Worm (Caenorhabditis elegans) whole organism, L3 larva: ENCODE data around the gene dis-3.

Experiments
- egl-27 ChIP-seq: sonication (generic microtip); optimal IDR thresholded peaks from 4 replicates; lab custom pipeline; 2017; ENCODE audit warnings: missing biosample characterization, missing genetic modification reagents, missing genetic modification characterization
- fkh-2 ChIP-seq: fragments of 150-350 bp; optimal IDR thresholded peaks from 2 replicates; lab custom pipeline; 2014; ENCODE audit warnings: missing biosample characterization, missing genetic modification reagents, missing genetic modification characterization
- fos-1 ChIP-seq: fragments of 150-350 bp; optimal IDR thresholded peaks from 2 replicates; lab custom pipeline; 2014; ENCODE audit warnings: missing biosample characterization, missing genetic modification characterization
- lin-15B ChIP-seq: fragments of 150-350 bp; optimal IDR thresholded peaks from 2 replicates; lab custom pipeline; 2014; ENCODE audit warnings: missing biosample characterization, missing genetic modification characterization
- lsy-12 ChIP-seq: sonication (generic microtip); optimal IDR thresholded peaks from 2 replicates; lab custom pipeline; 2016; ENCODE audit warnings: mild to moderate bottlenecking, missing genetic modification characterization, missing compliant biosample characterization
- nfya-1 ChIP-seq: sonication (generic microtip); optimal IDR thresholded peaks from 2 replicates; lab custom pipeline; 2017; ENCODE audit warnings: missing genetic modification characterization, mild to moderate bottlenecking, missing compliant biosample characterization, antibody characterized with exemption, moderate library complexity; ENCODE audit not compliant: insufficient read depth
- nhr-11 ChIP-seq: fragments of 150-350 bp; optimal IDR thresholded peaks from 2 replicates; lab custom pipeline; 2014; ENCODE audit warnings: missing biosample characterization, missing genetic modification characterization
- nhr-25 ChIP-seq: sonication (generic microtip); optimal IDR thresholded peaks from 2 replicates; lab custom pipeline; 2017; ENCODE audit warnings: missing biosample characterization, missing genetic modification characterization
- nhr-28 ChIP-seq: fragments of 150-350 bp; optimal IDR thresholded peaks from 2 replicates; lab custom pipeline; 2014; ENCODE audit warnings: missing biosample characterization, missing genetic modification characterization
- pha-4 ChIP-seq: fragments of 150-350 bp; optimal IDR thresholded peaks from 2 replicates; lab custom pipeline; 2014; ENCODE audit warnings: missing biosample characterization, missing genetic modification reagents, missing genetic modification characterization
- sea-2 ChIP-seq: fragments of 150-350 bp; sonication (generic microtip); optimal IDR thresholded peaks from 4 replicates; lab custom pipeline; 2014; ENCODE audit warnings: missing biosample characterization, missing genetic modification reagents, missing genetic modification characterization
- unc-62 ChIP-seq: fragments of 150-350 bp; sonication (generic microtip); optimal IDR thresholded peaks from 4 replicates; lab custom pipeline; 2014; ENCODE audit warnings: missing biosample characterization, missing genetic modification reagents, missing genetic modification characterization
- ztf-4 ChIP-seq: fragments of 150-350 bp; optimal IDR thresholded peaks from 2 replicates; lab custom pipeline; 2014; ENCODE audit warnings: missing biosample characterization, missing genetic modification characterization

ce11 chrIV:10059175-10059574, 37.8 kb upstream of the dis-3 start:
- no peak for TF ChIP-seq ztf-4 (tag; lab: Kevin White, UChicago)
- TF ChIP-seq nfya-1 (tag; lab: Kevin White, UChicago) = no peak
- TF ChIP-seq nhr-25 (tag; lab: Kevin White, UChicago) = no peak
- TF ChIP-seq egl-27 (tag; lab: Kevin White, UChicago) = no peak
- TF ChIP-seq sea-2 (GFP tag; lab: Kevin White, UChicago) = no peak
- no peak for TF ChIP-seq fkh-2 (tag; lab: Kevin White, UChicago)
- TF ChIP-seq lsy-12 (tag; lab: Kevin White, UChicago) = no peak
- TF ChIP-seq lin-15B (tag; lab: Kevin White, UChicago) = no peak
- no peak for TF ChIP-seq nhr-11 (tag; lab: Kevin White, UChicago)
- TF ChIP-seq nhr-28 (tag; lab: Kevin White, UChicago) = no peak
- peak; percentile 42 for TF ChIP-seq pha-4 (tag; lab: Kevin White, UChicago)
- peak; percentile 52 for TF ChIP-seq fos-1 (tag; lab: Kevin White, UChicago)
- no peak for TF ChIP-seq unc-62 (GFP tag; lab: Kevin White, UChicago)
